Worm (Caenorhabditis elegans) whole organism, young adult: Measurements from ENCODE around the gene Y73F8A.1159.
A peak's percentile ranks its signal among the peaks of the same experiment; 100 is the strongest.

Experiments used
- B0019.2 ChIP-seq: fragments of 200-800 bp; sonication (Bioruptor generic); conservative IDR thresholded peaks from 2 replicates; pipeline ENCODE4 v1.3.6; 2022; ENCODE audit warnings: missing genetic modification reagents, missing genetic modification characterization, missing compliant biosample characterization
- B0035.1 ChIP-seq: sonication (generic microtip); optimal IDR thresholded peaks from 2 replicates; lab custom pipeline; 2016; ENCODE audit warnings: missing genetic modification characterization, mild to moderate bottlenecking, missing compliant biosample characterization, missing genotype, missing genetic modification reagents
- C06A6.2 ChIP-seq: fragments of 200-800 bp; sonication (Bioruptor generic); conservative IDR thresholded peaks from 2 replicates; pipeline ENCODE4 v1.3.6; 2022; ENCODE audit warnings: missing genetic modification characterization, missing compliant biosample characterization
- C17E4.6 ChIP-seq: fragments of 200-800 bp; sonication (Bioruptor generic); IDR thresholded peaks from 2 replicates; pipeline ENCODE4 v1.3.6; 2022; ENCODE audit warnings: missing genetic modification reagents, missing genetic modification characterization, missing compliant biosample characterization
- D2030.7 ChIP-seq: fragments of 200-800 bp; sonication (Bioruptor generic); IDR thresholded peaks from 2 replicates; pipeline ENCODE4 v1.3.6; 2022; ENCODE audit warnings: missing genetic modification reagents, missing genetic modification characterization, missing compliant biosample characterization
- F37B4.10 ChIP-seq: fragments of 200-800 bp; sonication (Bioruptor generic); IDR thresholded peaks from 2 replicates; pipeline ENCODE4 v1.3.6; 2022; ENCODE audit warnings: missing genetic modification characterization, missing compliant biosample characterization
- F52B5.7 ChIP-seq: sonication (generic microtip); optimal IDR thresholded peaks from 2 replicates; lab custom pipeline; 2016; ENCODE audit warnings: mild to moderate bottlenecking, missing genetic modification characterization, missing compliant biosample characterization
- F57A8.1 ChIP-seq: fragments of 200-800 bp; sonication (Bioruptor generic); optimal IDR thresholded peaks from 2 replicates; lab custom pipeline; 2018; ENCODE audit warnings: mild to moderate bottlenecking, missing genetic modification characterization, moderate library complexity, missing compliant biosample characterization
- K11D2.4 ChIP-seq: fragments of 200-800 bp; sonication (Bioruptor generic); IDR thresholded peaks from 2 replicates; pipeline ENCODE4 v1.3.6; 2022; ENCODE audit warnings: missing genetic modification reagents, missing genetic modification characterization, missing compliant biosample characterization
- Y56A3A.18 ChIP-seq: fragments of 200-800 bp; sonication (Bioruptor generic); IDR thresholded peaks from 2 replicates; pipeline ENCODE4 v1.3.6; 2022; ENCODE audit warnings: missing genetic modification reagents, missing genetic modification characterization, missing compliant biosample characterization
- Y79H2A.3 ChIP-seq: fragments of 200-800 bp; sonication (Bioruptor generic); conservative IDR thresholded peaks from 2 replicates; pipeline ENCODE4 v1.3.6; 2022; ENCODE audit warnings: missing genetic modification reagents, missing genetic modification characterization, missing compliant biosample characterization
- aptf-2 ChIP-seq: fragments of 200-800 bp; sonication (Bioruptor generic); conservative IDR thresholded peaks from 2 replicates; pipeline ENCODE4 v1.3.6; 2022; ENCODE audit warnings: missing genetic modification reagents, missing genetic modification characterization, missing compliant biosample characterization
- attf-3 ChIP-seq: fragments of 200-800 bp; sonication (Bioruptor generic); conservative IDR thresholded peaks from 2 replicates; pipeline ENCODE4 v1.3.6; 2022; ENCODE audit warnings: missing genetic modification reagents, missing genetic modification characterization, missing compliant biosample characterization
- attf-6 ChIP-seq: fragments of 200-800 bp; sonication (Bioruptor generic); IDR thresholded peaks from 2 replicates; pipeline ENCODE4 v1.3.6; 2022; ENCODE audit warnings: missing genetic modification reagents, missing genetic modification characterization, missing compliant biosample characterization
- bed-1 ChIP-seq: fragments of 200-800 bp; sonication (Bioruptor generic); IDR thresholded peaks from 2 replicates; pipeline ENCODE4 v1.3.6; 2022; ENCODE audit warnings: missing genetic modification reagents, missing genetic modification characterization, missing compliant biosample characterization
- ceh-79 ChIP-seq: sonication (generic microtip); optimal IDR thresholded peaks from 2 replicates; lab custom pipeline; 2017; ENCODE audit warnings: mild to moderate bottlenecking, missing genetic modification characterization, missing compliant biosample characterization
- egl-44 ChIP-seq: fragments of 200-800 bp; sonication (Bioruptor generic); IDR thresholded peaks from 2 replicates; pipeline ENCODE4 v1.3.6; 2022; ENCODE audit warnings: missing genetic modification reagents, missing genetic modification characterization, missing compliant biosample characterization
- egrh-3 ChIP-seq: fragments of 200-800 bp; sonication (Bioruptor generic); IDR thresholded peaks from 2 replicates; pipeline ENCODE4 v1.3.6; 2022; ENCODE audit warnings: missing genetic modification reagents, missing genetic modification characterization, missing compliant biosample characterization
- fkh-3 ChIP-seq: sonication (generic microtip); optimal IDR thresholded peaks from 2 replicates; lab custom pipeline; 2016; ENCODE audit warnings: mild to moderate bottlenecking, missing genetic modification characterization, missing compliant biosample characterization
- gei-17 ChIP-seq: fragments of 200-800 bp; sonication (Bioruptor generic); optimal IDR thresholded peaks from 2 replicates; lab custom pipeline; 2018; ENCODE audit warnings: mild to moderate bottlenecking, missing genetic modification characterization, missing compliant biosample characterization
- him-1 ChIP-seq: sonication (generic microtip); optimal IDR thresholded peaks from 2 replicates; lab custom pipeline; 2016; ENCODE audit warnings: missing genotype, missing genetic modification reagents, missing genetic modification characterization, missing compliant biosample characterization
- hmg-1.2 ChIP-seq: fragments of 200-800 bp; sonication (Bioruptor generic); IDR thresholded peaks from 2 replicates; pipeline ENCODE4 v1.3.6; 2022; ENCODE audit warnings: missing genetic modification reagents, missing genetic modification characterization, missing compliant biosample characterization
- hmg-20 ChIP-seq: fragments of 200-800 bp; sonication (Bioruptor generic); IDR thresholded peaks from 2 replicates; pipeline ENCODE4 v1.3.6; 2022; ENCODE audit warnings: missing genetic modification reagents, missing genetic modification characterization, missing compliant biosample characterization
- hrde-1 ChIP-seq: sonication (generic microtip); optimal IDR thresholded peaks from 2 replicates; lab custom pipeline; 2016; ENCODE audit warnings: missing genetic modification characterization, mild to moderate bottlenecking, missing compliant biosample characterization, moderate library complexity, missing genotype, missing genetic modification reagents, borderline replicate concordance
- hsf-1 ChIP-seq: fragments of 200-800 bp; sonication (Bioruptor generic); IDR thresholded peaks from 2 replicates; pipeline ENCODE4 v1.3.6; 2022; ENCODE audit warnings: missing genetic modification reagents, missing genetic modification characterization, missing compliant biosample characterization
- lin-35 ChIP-seq, 3 experiments: fragments of 150-350 bp in 2 of 3; sonication (generic microtip) in 1 of 3; optimal IDR thresholded peaks; 2 replicates each; lab custom pipeline; 2014 to 2018; ENCODE audit warnings: missing biosample characterization in 3 of 3, missing genetic modification characterization in 3 of 3, missing genetic modification reagents in 3 of 3
- madf-3 ChIP-seq: fragments of 200-800 bp; sonication (Bioruptor generic); IDR thresholded peaks from 2 replicates; pipeline ENCODE4 v1.3.6; 2022; ENCODE audit warnings: missing genetic modification reagents, missing genetic modification characterization, missing compliant biosample characterization
- nfya-1 ChIP-seq: sonication (generic microtip); optimal IDR thresholded peaks from 2 replicates; lab custom pipeline; 2017; ENCODE audit warnings: antibody characterized with exemption, missing compliant biosample characterization, missing genetic modification characterization, borderline replicate concordance; ENCODE audit not compliant: insufficient read depth
- nfya-2 ChIP-seq: fragments of 200-800 bp; sonication (Bioruptor generic); IDR thresholded peaks from 2 replicates; pipeline ENCODE4 v1.3.6; 2022; ENCODE audit warnings: missing genetic modification reagents, missing genetic modification characterization, missing compliant biosample characterization
- nhr-120 ChIP-seq: fragments of 200-800 bp; sonication (Bioruptor generic); IDR thresholded peaks from 2 replicates; pipeline ENCODE4 v1.3.6; 2022; ENCODE audit warnings: missing genetic modification characterization, missing compliant biosample characterization
- nhr-179 ChIP-seq: sonication (generic microtip); optimal IDR thresholded peaks from 2 replicates; lab custom pipeline; 2016; ENCODE audit warnings: mild to moderate bottlenecking, missing genetic modification characterization, missing compliant biosample characterization
- pha-4 ChIP-seq: fragments of 150-350 bp; sonication (generic microtip); optimal IDR thresholded peaks from 2 replicates; lab custom pipeline; 2014; ENCODE audit warnings: missing biosample characterization, missing genetic modification reagents, missing genetic modification characterization
- repo-1 ChIP-seq: sonication (generic microtip); optimal IDR thresholded peaks from 2 replicates; lab custom pipeline; 2017; ENCODE audit warnings: mild to moderate bottlenecking, missing genetic modification characterization, missing compliant biosample characterization
- sea-2 ChIP-seq: fragments of 200-800 bp; sonication (Bioruptor generic); IDR thresholded peaks from 2 replicates; pipeline ENCODE4 v1.3.6; 2022; ENCODE audit warnings: missing genetic modification characterization, missing compliant biosample characterization
- snpc-1.1 ChIP-seq: sonication (generic microtip); optimal IDR thresholded peaks from 2 replicates; lab custom pipeline; 2017; ENCODE audit warnings: missing genetic modification characterization, mild to moderate bottlenecking, missing compliant biosample characterization, antibody characterized with exemption, moderate library complexity, missing genotype, missing genetic modification reagents; ENCODE audit not compliant: insufficient read depth
- snpc-3.4 ChIP-seq: sonication (generic microtip); optimal IDR thresholded peaks from 2 replicates; lab custom pipeline; 2017; ENCODE audit warnings: missing genetic modification characterization, mild to moderate bottlenecking, missing compliant biosample characterization, antibody characterized with exemption, moderate library complexity, missing genotype, missing genetic modification reagents
- snpc-4 ChIP-seq, 5 experiments: fragments of 150-350 bp in 1 of 5; sonication (generic microtip) in 4 of 5; optimal IDR thresholded peaks; 2 replicates each; lab custom pipeline; 2014 to 2018; ENCODE audit warnings: missing genetic modification characterization in 5 of 5, missing biosample characterization in 3 of 5, antibody characterized with exemption in 2 of 5, mild to moderate bottlenecking in 2 of 5, missing compliant biosample characterization in 2 of 5, missing genotype in 2 of 5, moderate library complexity in 2 of 5, missing genetic modification reagents in 1 of 5
- tbp1 ChIP-seq: fragments of 200-800 bp; sonication (Bioruptor generic); optimal IDR thresholded peaks from 2 replicates; lab custom pipeline; 2018; ENCODE audit warnings: mild to moderate bottlenecking, missing genetic modification characterization, missing compliant biosample characterization
- zfh-2 ChIP-seq: fragments of 200-800 bp; sonication (Bioruptor generic); conservative IDR thresholded peaks from 2 replicates; pipeline ENCODE4 v1.3.6; 2022; ENCODE audit warnings: missing genetic modification reagents, missing genetic modification characterization, missing compliant biosample characterization
- zim-3 ChIP-seq: sonication (generic microtip); optimal IDR thresholded peaks from 2 replicates; lab custom pipeline; 2017; ENCODE audit warnings: mild to moderate bottlenecking, missing genetic modification characterization, moderate library complexity, missing compliant biosample characterization
- ztf-18 ChIP-seq: sonication (generic microtip); optimal IDR thresholded peaks from 2 replicates; lab custom pipeline; 2016; ENCODE audit warnings: missing genotype, mild to moderate bottlenecking, missing genetic modification characterization, missing compliant biosample characterization
- ztf-22 ChIP-seq: fragments of 200-800 bp; sonication (Bioruptor generic); optimal IDR thresholded peaks from 2 replicates; lab custom pipeline; 2018; ENCODE audit warnings: mild to moderate bottlenecking, missing genetic modification characterization, moderate library complexity, missing compliant biosample characterization
- ztf-25 ChIP-seq: fragments of 200-800 bp; sonication (Bioruptor generic); IDR thresholded peaks from 2 replicates; pipeline ENCODE4 v1.3.6; 2022; ENCODE audit warnings: missing genetic modification reagents, missing genetic modification characterization, missing compliant biosample characterization
- ztf-26 ChIP-seq: sonication (generic microtip); optimal IDR thresholded peaks from 2 replicates; lab custom pipeline; 2017; ENCODE audit warnings: missing genetic modification characterization, missing compliant biosample characterization
- ztf-6 ChIP-seq: fragments of 200-800 bp; sonication (Bioruptor generic); IDR thresholded peaks from 2 replicates; pipeline ENCODE4 v1.3.6; 2022; ENCODE audit warnings: missing genetic modification reagents, missing genetic modification characterization, missing compliant biosample characterization

The Y73F8A.1159 gene

DNA sequence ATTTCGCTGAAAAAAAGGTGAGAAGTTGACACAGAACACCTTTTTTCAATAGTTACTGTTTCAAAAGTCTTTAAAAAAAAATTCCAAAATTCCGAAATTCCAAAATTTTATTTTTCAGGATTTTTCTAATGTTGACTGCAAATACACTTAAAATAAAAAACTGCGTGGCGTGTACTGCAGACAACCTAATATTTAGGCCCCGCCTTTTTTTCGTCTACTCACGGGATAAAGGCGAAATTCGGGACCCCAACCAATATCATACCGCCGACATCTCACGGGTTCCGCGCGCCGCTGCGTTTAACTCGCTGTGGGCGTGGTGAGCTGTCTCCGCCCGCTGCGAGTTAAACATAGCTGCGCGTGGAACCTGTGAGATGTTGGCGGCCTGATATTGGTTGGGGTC, 11.7 kb upstream of the Y73F8A.1159 start:
- TF ChIP-seq madf-3 (GFP tag; lab: Robert Waterston, UW) (0 out of 2 replicates have a peak, but pooled peaks have one; percentile 34), repo-1 (tag; lab: Kevin White, UChicago) (no peak), hsf-1 (GFP tag; lab: Robert Waterston, UW) (0 out of 2 replicates have a peak, but pooled peaks have one; percentile 21), attf-6 (GFP tag; lab: Robert Waterston, UW) (peak; percentile 75; the same call in 1 of the 2 replicates), snpc-4 (GFP tag; optimal IDR thresholded peaks at IDR 0.05; lab: Kevin White, UChicago) (no peak), snpc-4 (tag; optimal IDR thresholded peaks at IDR 0.05; lab: Kevin White, UChicago) (peak in 2 of 4 experiments; percentile 4 to 84), ztf-22 (no peak)

DNA sequence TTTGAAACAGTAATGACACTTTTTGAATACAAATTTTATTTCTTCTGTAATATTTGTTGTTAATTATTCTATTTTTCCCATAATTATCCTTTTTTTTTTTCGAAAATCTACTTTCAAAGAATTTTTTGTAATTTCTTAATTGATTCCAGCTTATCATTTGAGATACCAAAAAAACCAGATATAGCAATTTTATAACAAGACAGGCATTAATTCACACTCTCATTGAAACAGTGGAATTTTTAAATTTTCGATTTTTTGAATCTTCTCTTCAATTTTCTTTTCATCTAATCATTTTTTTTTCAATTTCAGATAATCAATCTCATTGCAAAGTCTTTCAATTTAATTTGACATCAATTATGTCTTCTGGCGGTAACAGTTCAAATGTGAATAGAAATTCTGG, 9.2 kb upstream of the Y73F8A.1159 start, which contains the start of gene nhr-5:
TSS of gene nhr-5 (plus strand) at position 301 of the 400 bp plus-strand sequence.
- TF ChIP-seq B0019.2 (GFP tag; lab: Robert Waterston, UW) (no peak), K11D2.4 (no peak), zim-3 (tag; lab: Kevin White, UChicago) (no peak), egl-44 (GFP tag; lab: Robert Waterston, UW) (no peak), Y79H2A.3 (GFP tag; lab: Robert Waterston, UW) (no peak), pha-4 (tag; lab: Kevin White, UChicago) (no peak), aptf-2 (GFP tag; lab: Robert Waterston, UW) (no peak), snpc-1.1 (no peak), attf-6 (GFP tag; lab: Robert Waterston, UW) (no peak), ztf-26 (tag; lab: Kevin White, UChicago) (no peak), nfya-1 (tag; lab: Kevin White, UChicago) (no peak), ztf-18 (tag; lab: Kevin White, UChicago) (no peak), bed-1 (GFP tag; lab: Robert Waterston, UW) (no peak), egrh-3 (GFP tag; lab: Robert Waterston, UW) (no peak), C06A6.2 (GFP tag; lab: Robert Waterston, UW) (no peak), fkh-3 (tag; lab: Kevin White, UChicago) (no peak)

DNA sequence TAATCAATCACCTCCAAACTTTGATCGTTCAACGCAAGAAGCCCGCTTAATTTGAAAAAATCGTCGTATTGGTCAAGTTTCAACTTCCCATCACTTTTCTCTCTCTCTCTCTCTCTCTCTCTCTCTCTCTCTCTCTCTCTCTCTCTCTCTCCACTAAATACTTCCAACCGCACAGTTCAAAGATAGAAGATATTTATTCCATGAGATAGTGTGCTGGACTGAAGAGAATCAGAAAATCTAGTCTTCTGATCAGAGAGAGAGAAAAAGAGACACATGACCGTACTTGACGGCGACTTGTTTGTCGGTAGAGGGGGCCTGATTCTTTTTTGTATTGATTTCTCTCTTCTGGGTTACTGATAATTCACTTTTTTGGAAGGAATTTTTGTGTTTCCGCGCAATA, 7.8 kb upstream of the Y73F8A.1159 start:
- TF ChIP-seq hmg-20: no peak
- no peak for TF ChIP-seq ztf-25 (GFP tag; lab: Robert Waterston, UW)
- TF ChIP-seq hrde-1 (tag; lab: Kevin White, UChicago): no peak
- peak; percentile 83 for TF ChIP-seq ztf-26 (tag; lab: Kevin White, UChicago)
- TF ChIP-seq nfya-2 (GFP tag; lab: Robert Waterston, UW): no peak
- no peak; the same call in 1 of the 2 replicates for TF ChIP-seq C06A6.2 (GFP tag; lab: Robert Waterston, UW)
- no peak for TF ChIP-seq lin-35 (GFP tag; optimal IDR thresholded peaks at IDR 0.05; lab: Kevin White, UChicago)
- TF ChIP-seq zfh-2 (GFP tag; lab: Robert Waterston, UW): no peak
- TF ChIP-seq ceh-79 (tag; lab: Kevin White, UChicago): no peak
- no peak for TF ChIP-seq Y56A3A.18
- no peak for TF ChIP-seq him-1 (tag; lab: Kevin White, UChicago)
- TF ChIP-seq snpc-3.4 (tag; lab: Kevin White, UChicago): no peak
- TF ChIP-seq nhr-120 (GFP tag; lab: Robert Waterston, UW): no peak
- TF ChIP-seq gei-17 (GFP tag; lab: Kevin White, UChicago): no peak
- no peak for TF ChIP-seq tbp1
- no peak for TF ChIP-seq D2030.7 (GFP tag; lab: Robert Waterston, UW)
- TF ChIP-seq F52B5.7 (tag; lab: Kevin White, UChicago): no peak
- no peak for TF ChIP-seq C17E4.6 (GFP tag; lab: Robert Waterston, UW)
- no peak for TF ChIP-seq attf-3
- no peak for TF ChIP-seq nhr-179
- TF ChIP-seq F37B4.10 (GFP tag; lab: Robert Waterston, UW): no peak
- peak; percentile 26; the same call in 1 of the 2 replicates for TF ChIP-seq hmg-1.2 (GFP tag; lab: Robert Waterston, UW)
- no peak for TF ChIP-seq F57A8.1
- no peak for TF ChIP-seq B0035.1
- TF ChIP-seq ztf-6 (GFP tag; lab: Robert Waterston, UW): no peak
- no peak for TF ChIP-seq sea-2
